Fruit fly (Drosophila melanogaster) whole organism, embryonic: Measurements from ENCODE around the gene CG9114.

Experiments
- Adf1 ChIP-seq: fragments of 200-800 bp; sonication (Bioruptor generic); IDR thresholded peaks from 2 replicates; pipeline ENCODE4 v1.3.6; 2022; ENCODE audit warnings: missing biosample characterization, missing genetic modification characterization
- B-H2 ChIP-seq: fragments of 200-800 bp; sonication (Bioruptor generic); optimal IDR thresholded peaks from 2 replicates; lab custom pipeline; 2018; ENCODE audit warnings: missing biosample characterization, mild to moderate bottlenecking, missing genetic modification characterization
- CG11504 ChIP-seq: fragments of 200-800 bp; sonication (Bioruptor generic); optimal IDR thresholded peaks from 3 replicates; lab custom pipeline; 2019; ENCODE audit warnings: missing biosample characterization, mild to moderate bottlenecking, missing genetic modification characterization, moderate library complexity
- CG12769 ChIP-seq: fragments of 200-800 bp; sonication (Bioruptor generic); optimal IDR thresholded peaks from 2 replicates; lab custom pipeline; 2019; ENCODE audit warnings: missing biosample characterization, mild to moderate bottlenecking, missing genetic modification characterization, moderate library complexity
- CG14667 ChIP-seq: fragments of 200-800 bp; sonication (Bioruptor generic); IDR thresholded peaks from 2 replicates; pipeline ENCODE4 v1.3.6; 2022; ENCODE audit warnings: missing biosample characterization, missing genetic modification characterization
- CG15514 ChIP-seq: fragments of 200-800 bp; sonication (Bioruptor generic); optimal IDR thresholded peaks from 3 replicates; lab custom pipeline; 2017; ENCODE audit warnings: missing biosample characterization, missing genetic modification characterization, mild to moderate bottlenecking, moderate library complexity, missing genetic modification reagents
- CG18476 ChIP-seq: fragments of 200-800 bp; sonication (Bioruptor generic); optimal IDR thresholded peaks from 2 replicates; lab custom pipeline; 2016; ENCODE audit warnings: missing biosample characterization, mild to moderate bottlenecking, missing genetic modification characterization
- CG2120 ChIP-seq: fragments of 200-800 bp; sonication (Bioruptor generic); optimal IDR thresholded peaks from 3 replicates; lab custom pipeline; 2016; ENCODE audit warnings: missing biosample characterization, missing genetic modification characterization
- CG3065 ChIP-seq: fragments of 200-800 bp; sonication (Bioruptor generic); optimal IDR thresholded peaks from 2 replicates; lab custom pipeline; 2016; ENCODE audit warnings: missing biosample characterization, missing genetic modification characterization
- CG4328 ChIP-seq: fragments of 200-800 bp; sonication (Bioruptor generic); optimal IDR thresholded peaks from 3 replicates; lab custom pipeline; 2017; ENCODE audit warnings: missing biosample characterization, missing genetic modification reagents, missing genetic modification characterization
- CG4730 ChIP-seq: fragments of 200-800 bp; sonication (Bioruptor generic); IDR thresholded peaks from 2 replicates; pipeline ENCODE4 v1.3.6; 2022; ENCODE audit warnings: missing biosample characterization, missing genetic modification characterization
- CG6175 ChIP-seq: fragments of 200-800 bp; sonication (Bioruptor generic); IDR thresholded peaks from 3 replicates; pipeline ENCODE4 v1.3.6; 2022; ENCODE audit warnings: missing biosample characterization, missing genetic modification characterization
- CG8281 ChIP-seq: fragments of 200-800 bp; sonication (Bioruptor generic); optimal IDR thresholded peaks from 2 replicates; lab custom pipeline; 2018; ENCODE audit warnings: missing biosample characterization, mild to moderate bottlenecking, missing genetic modification characterization, moderate library complexity
- CG8290 ChIP-seq, 3 experiments: fragments of 200-800 bp; sonication (Bioruptor generic); optimal IDR thresholded peaks; 2 replicates each; lab custom pipeline; 2016 to 2019; ENCODE audit warnings: missing biosample characterization in 3 of 3, missing genetic modification characterization in 3 of 3, mild to moderate bottlenecking in 2 of 3, moderate library complexity in 1 of 3
- CG8944 ChIP-seq: fragments of 200-800 bp; sonication (Bioruptor generic); optimal IDR thresholded peaks from 3 replicates; lab custom pipeline; 2016; ENCODE audit warnings: missing biosample characterization, missing genetic modification characterization
- CG9932 ChIP-seq: fragments of 200-800 bp; sonication (Bioruptor generic); IDR thresholded peaks from 2 replicates; pipeline ENCODE4 v1.3.6; 2022; ENCODE audit warnings: missing biosample characterization, missing genetic modification characterization
- D19A ChIP-seq: fragments of 200-800 bp; optimal IDR thresholded peaks from 3 replicates; lab custom pipeline; 2019; ENCODE audit warnings: missing biosample characterization, mild to moderate bottlenecking, missing genetic modification characterization, moderate library complexity
- D19B ChIP-seq: fragments of 200-800 bp; sonication (Bioruptor generic); optimal IDR thresholded peaks from 2 replicates; lab custom pipeline; 2017; ENCODE audit warnings: missing biosample characterization, mild to moderate bottlenecking, missing genetic modification characterization
- Dbx ChIP-seq: fragments of 200-800 bp; sonication (Bioruptor generic); IDR thresholded peaks from 3 replicates; pipeline ENCODE4 v1.3.6; 2022; ENCODE audit warnings: missing biosample characterization, missing genetic modification characterization
- E2f1 ChIP-seq: fragments of 200-800 bp; sonication (Bioruptor generic); IDR thresholded peaks from 2 replicates; pipeline ENCODE4 v1.3.6; 2022; ENCODE audit warnings: missing biosample characterization, missing genetic modification characterization
- Fer1 ChIP-seq: fragments of 200-800 bp; sonication (Bioruptor generic); optimal IDR thresholded peaks from 2 replicates; lab custom pipeline; 2017; ENCODE audit warnings: missing biosample characterization, mild to moderate bottlenecking, missing genetic modification characterization
- HmgZ ChIP-seq: fragments of 200-800 bp; sonication (Bioruptor generic); optimal IDR thresholded peaks from 2 replicates; lab custom pipeline; 2018; ENCODE audit warnings: missing biosample characterization, mild to moderate bottlenecking, missing genetic modification characterization
- Hr78 ChIP-seq, 2 experiments: fragments of 200-800 bp in 1 of 2; fragments of >200 bp in 1 of 2; sonication (Bioruptor generic) in 1 of 2; optimal IDR thresholded peaks; 2 replicates each; lab custom pipeline; 2017 to 2019; ENCODE audit warnings: missing biosample characterization in 2 of 2, missing genetic modification characterization in 2 of 2, mild to moderate bottlenecking in 1 of 2, moderate library complexity in 1 of 2
- Med ChIP-seq: fragments of 200-800 bp; sonication (Bioruptor generic); peaks from one replicate; lab custom pipeline; 2016; ENCODE audit warnings: missing biosample characterization, missing genetic modification characterization, mild to moderate bottlenecking, inconsistent platforms, moderate library complexity
- Mes4 ChIP-seq: fragments of 200-800 bp; sonication (Bioruptor generic); optimal IDR thresholded peaks from 2 replicates; lab custom pipeline; 2016; ENCODE audit warnings: missing biosample characterization, missing genetic modification characterization
- Side ChIP-seq: fragments of 200-800 bp; sonication (Bioruptor generic); optimal IDR thresholded peaks from 2 replicates; lab custom pipeline; 2016; ENCODE audit warnings: missing biosample characterization, missing genetic modification characterization
- Sox102F ChIP-seq: fragments of 200-800 bp; sonication (Bioruptor generic); optimal IDR thresholded peaks from 2 replicates; lab custom pipeline; 2018; ENCODE audit warnings: missing biosample characterization, mild to moderate bottlenecking, missing genetic modification characterization, moderate library complexity
- Trl ChIP-seq, 3 experiments: fragments of >200 bp in 2 of 3; fragments of 200-800 bp in 1 of 3; sonication (Bioruptor generic) in 1 of 3; optimal IDR thresholded peaks; 2 replicates in 1 of 3; 3 replicates in 2 of 3; lab custom pipeline; 2016 to 2017; ENCODE audit warnings: missing biosample characterization in 1 of 3, missing genetic modification characterization in 1 of 3
- ap ChIP-seq: fragments of 200-800 bp; sonication (Bioruptor generic); IDR thresholded peaks from 2 replicates; pipeline ENCODE4 v1.3.6; 2022; ENCODE audit warnings: missing biosample characterization, missing genetic modification characterization
- ara ChIP-seq: fragments of 200-800 bp; sonication (Bioruptor generic); IDR thresholded peaks from 2 replicates; pipeline ENCODE4 v1.3.6; 2022; ENCODE audit warnings: missing biosample characterization, missing genetic modification characterization
- bigmax ChIP-seq: fragments of 200-800 bp; sonication (Bioruptor generic); optimal IDR thresholded peaks from 2 replicates; lab custom pipeline; 2018; ENCODE audit warnings: missing biosample characterization, mild to moderate bottlenecking, missing genetic modification characterization
- chinmo ChIP-seq: fragments of 200-800 bp; sonication (Bioruptor generic); IDR thresholded peaks from 4 replicates; pipeline ENCODE4 v1.3.6; 2022; ENCODE audit warnings: missing biosample characterization, missing genetic modification characterization; ENCODE audit not compliant: partially characterized antibody
- dmrt99B ChIP-seq: fragments of 200-800 bp; sonication (Bioruptor generic); optimal IDR thresholded peaks from 2 replicates; lab custom pipeline; 2018; ENCODE audit warnings: missing biosample characterization, mild to moderate bottlenecking, missing genetic modification characterization, moderate library complexity
- emc ChIP-seq: fragments of 200-800 bp; sonication (Bioruptor generic); optimal IDR thresholded peaks from 2 replicates; lab custom pipeline; 2016; ENCODE audit warnings: missing biosample characterization, missing genetic modification characterization
- gsb-n ChIP-seq: fragments of 200-800 bp; sonication (Bioruptor generic); optimal IDR thresholded peaks from 3 replicates; lab custom pipeline; 2018; ENCODE audit warnings: missing biosample characterization, mild to moderate bottlenecking, missing genetic modification characterization
- ind ChIP-seq: fragments of 200-800 bp; sonication (Bioruptor generic); optimal IDR thresholded peaks from 3 replicates; lab custom pipeline; 2016; ENCODE audit warnings: missing biosample characterization, missing genetic modification characterization
- inv ChIP-seq: fragments of 200-800 bp; sonication (Bioruptor generic); IDR thresholded peaks from 2 replicates; pipeline ENCODE4 v1.3.6; 2022; ENCODE audit warnings: missing biosample characterization, missing genetic modification characterization; ENCODE audit not compliant: partially characterized antibody
- lmd ChIP-seq: fragments of 200-800 bp; sonication (Bioruptor generic); IDR thresholded peaks from 2 replicates; pipeline ENCODE4 v1.3.6; 2022; ENCODE audit warnings: missing biosample characterization, missing genetic modification characterization
- mam ChIP-seq: fragments of 200-800 bp; sonication (Bioruptor generic); optimal IDR thresholded peaks from 3 replicates; lab custom pipeline; 2016; ENCODE audit warnings: missing biosample characterization, missing genetic modification characterization
- onecut ChIP-seq: fragments of 200-800 bp; sonication (Bioruptor generic); IDR thresholded peaks from 2 replicates; pipeline ENCODE4 v1.3.6; 2022; ENCODE audit warnings: missing biosample characterization, missing genetic modification characterization
- row ChIP-seq: fragments of 200-800 bp; sonication (Bioruptor generic); IDR thresholded peaks from 3 replicates; pipeline ENCODE4 v1.3.6; 2022; ENCODE audit warnings: missing biosample characterization, missing genetic modification characterization
- run ChIP-seq: fragments of 200-800 bp; sonication (Bioruptor generic); optimal IDR thresholded peaks from 3 replicates; lab custom pipeline; 2018; ENCODE audit warnings: missing biosample characterization, mild to moderate bottlenecking, missing genetic modification characterization
- sd ChIP-seq: fragments of 200-800 bp; sonication (Bioruptor generic); optimal IDR thresholded peaks from 3 replicates; lab custom pipeline; 2018; ENCODE audit warnings: missing biosample characterization, mild to moderate bottlenecking, missing genetic modification characterization, moderate library complexity
- stwl ChIP-seq: fragments of 200-800 bp; sonication (Bioruptor generic); optimal IDR thresholded peaks from 3 replicates; lab custom pipeline; 2018; ENCODE audit warnings: missing biosample characterization, mild to moderate bottlenecking, missing genetic modification characterization, moderate library complexity
- trem ChIP-seq: fragments of 200-800 bp; optimal IDR thresholded peaks from 3 replicates; lab custom pipeline; 2019; ENCODE audit warnings: missing biosample characterization, mild to moderate bottlenecking, missing genetic modification characterization, moderate library complexity
- vfl ChIP-seq: fragments of 200-800 bp; sonication (Bioruptor generic); optimal IDR thresholded peaks from 2 replicates; lab custom pipeline; 2016; ENCODE audit warnings: missing biosample characterization, missing genetic modification characterization
- zf30C ChIP-seq: fragments of 200-800 bp; sonication (Bioruptor generic); optimal IDR thresholded peaks from 3 replicates; lab custom pipeline; 2018; ENCODE audit warnings: missing biosample characterization, mild to moderate bottlenecking, missing genetic modification characterization

The CG9114 gene

dm6 chrX:15301175-15301574 is 31.8 kb downstream of the CG9114 start (continued):
- no peak for TF ChIP-seq stwl
- TF ChIP-seq Trl (optimal IDR thresholded peaks at IDR 0.05; lab: Kevin White, UChicago): peak; percentile 26 to 58
- no peak for TF ChIP-seq Trl (GFP tag; optimal IDR thresholded peaks at IDR 0.05; lab: Kevin White, UChicago)
- 0 out of 3 replicates have a peak, but pooled peaks have one; percentile 31 for TF ChIP-seq Dbx (GFP tag; lab: Robert Waterston, UW)
- TF ChIP-seq vfl (GFP tag; lab: Kevin White, UChicago): no peak
- TF ChIP-seq bigmax: peak; percentile 61
- no peak for TF ChIP-seq CG4328 (GFP tag; lab: Kevin White, UChicago)
- no peak for TF ChIP-seq CG15514 (GFP tag; lab: Kevin White, UChicago)
- no peak for TF ChIP-seq CG3065 (GFP tag; lab: Kevin White, UChicago)
- TF ChIP-seq Fer1 (GFP tag; lab: Kevin White, UChicago): no peak
- TF ChIP-seq Mes4 (GFP tag; lab: Kevin White, UChicago): no peak
- no peak for TF ChIP-seq CG6175 (GFP tag; lab: Robert Waterston, UW)
- TF ChIP-seq ara: no peak
- peak; percentile 23 for TF ChIP-seq sd (tag; lab: Kevin White, UChicago)
- no peak for TF ChIP-seq gsb-n (tag; lab: Kevin White, UChicago)
- no peak for TF ChIP-seq CG8290 (GFP tag; optimal IDR thresholded peaks at IDR 0.05; lab: Kevin White, UChicago)
- TF ChIP-seq CG8290 (tag; optimal IDR thresholded peaks at IDR 0.05; lab: Kevin White, UChicago): peak in 1 of 2 experiments; percentile 15
- TF ChIP-seq CG18476: no peak
- peak; percentile 23 for TF ChIP-seq B-H2
- TF ChIP-seq Adf1: peak; percentile 56; the same call in 1 of the 2 replicates
- TF ChIP-seq chinmo (GFP tag; lab: Robert Waterston, UW): peak; percentile 66; the same call in 1 of the 4 replicates

dm6 chrX:15299927-15300740 is 32.8 kb downstream of the CG9114 start:
- TF ChIP-seq CG12769 (tag; lab: Kevin White, UChicago) (peak; percentile 20), Side (no peak), inv (GFP tag; lab: Robert Waterston, UW) (no peak), emc (GFP tag; lab: Kevin White, UChicago) (no peak), CG3065 (GFP tag; lab: Kevin White, UChicago) (no peak), run (tag; lab: Kevin White, UChicago) (no peak), dmrt99B (tag; lab: Kevin White, UChicago) (no peak), trem (no peak), CG8944 (GFP tag; lab: Kevin White, UChicago) (no peak), chinmo (GFP tag; lab: Robert Waterston, UW) (0 out of 4 replicates have a peak, but pooled peaks have one; percentile 65), ind (GFP tag; lab: Kevin White, UChicago) (no peak), mam (peak; percentile 2), Med (GFP tag; lab: Kevin White, UChicago) (peak; percentile 60), onecut (0 out of 2 replicates have a peak, but pooled peaks have one; percentile 6), D19A (tag; lab: Kevin White, UChicago) (no peak), CG11504 (tag; lab: Kevin White, UChicago) (no peak), zf30C (GFP tag; lab: Kevin White, UChicago) (no peak), CG2120 (GFP tag; lab: Kevin White, UChicago) (peak; percentile 1), D19B (GFP tag; lab: Kevin White, UChicago) (peak; percentile 92), HmgZ (tag; lab: Kevin White, UChicago) (no peak), sd (tag; lab: Kevin White, UChicago) (peak; percentile 62), row (GFP tag; lab: Robert Waterston, UW) (peak; percentile 31; the same call in 2 of the 3 replicates), lmd (no peak), stwl (no peak), ap (GFP tag; lab: Robert Waterston, UW) (no peak), Hr78 (GFP tag; optimal IDR thresholded peaks at IDR 0.05; lab: Kevin White, UChicago) (no peak), CG4730 (GFP tag; lab: Robert Waterston, UW) (no peak), Sox102F (GFP tag; lab: Kevin White, UChicago) (peak; percentile 13), CG9932 (0 out of 2 replicates have a peak, but pooled peaks have one; percentile 23), CG8281 (no peak), CG14667 (GFP tag; lab: Robert Waterston, UW) (no peak), E2f1 (GFP tag; lab: Robert Waterston, UW) (no peak)
